Fruit fly (Drosophila melanogaster): ENCODE measurements at regions not wholly inside any gene's neighbourhood (a gene's known extent, or its start where the extent isn't known, plus 50 kb on each side); places are given as distances from the start of the nearest gene placed in this dataset.
A peak's percentile ranks its signal among the peaks of the same experiment; 100 is the strongest.
"Not testable (repeated sequence)": the region's sequence is repeated elsewhere in the genome, so short reads cannot be mapped to it uniquely, and the experiment has no call there.

DNA sequence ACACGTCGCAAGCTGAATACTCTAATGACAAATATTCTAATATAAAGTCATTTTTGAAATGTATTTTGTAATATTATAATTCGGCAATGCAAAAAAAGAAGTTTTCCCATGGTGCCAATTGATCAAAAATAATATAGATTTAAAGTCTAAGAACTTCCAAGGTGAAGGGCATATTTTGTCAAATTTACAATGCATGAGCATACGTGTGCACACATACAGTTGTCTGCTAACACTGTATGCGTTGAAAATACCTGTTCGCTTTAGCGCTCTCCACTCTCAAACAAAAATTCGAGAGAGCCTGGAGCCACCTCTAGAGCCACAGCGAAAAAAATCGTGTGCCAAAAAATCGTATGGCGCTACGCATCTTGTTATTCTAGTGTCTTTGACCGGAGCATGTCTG lies 203.2 kb upstream of the CG40160 start:
- TF ChIP-seq HmgZ (tag; optimal IDR thresholded peaks at IDR 0.05), result peak; percentile 0
- peak; percentile 63 for TF ChIP-seq sens (GFP tag)
- peak; percentile 43 for TF ChIP-seq PHDP (tag; optimal IDR thresholded peaks at IDR 0.05)
- peak; percentile 96 for TF ChIP-seq D19A (tag; optimal IDR thresholded peaks at IDR 0.05)
- TF ChIP-seq CG11723 (GFP tag; optimal IDR thresholded peaks at IDR 0.05), result peak; percentile 73
- TF ChIP-seq row (GFP tag; IDR thresholded peaks at IDR 0.05), result peak; percentile 90
- TF ChIP-seq Sox102F (GFP tag; optimal IDR thresholded peaks at IDR 0.05), result peak; percentile 51
- TF ChIP-seq croc (GFP tag; conservative IDR thresholded peaks at IDR 0.05), result peak; percentile 42; the same call in 2 of the 3 replicates
- TF ChIP-seq CG1602 (GFP tag; optimal IDR thresholded peaks at IDR 0.05), result peak; percentile 6
- peak; percentile 14 for TF ChIP-seq CoRest (tag; optimal IDR thresholded peaks at IDR 0.05)
- peak; percentile 51; the same call in 1 of the 2 replicates for TF ChIP-seq dimm (GFP tag; IDR thresholded peaks at IDR 0.05)
- peak; percentile 22 for TF ChIP-seq fd96Cb (tag; optimal IDR thresholded peaks at IDR 0.05)
- peak; percentile 31 for TF ChIP-seq Hmr (GFP tag; optimal IDR thresholded peaks at IDR 0.05)
- TF ChIP-seq Lhr (GFP tag; optimal IDR thresholded peaks at IDR 0.05), result peak; percentile 64
- TF ChIP-seq cg (GFP tag; optimal IDR thresholded peaks at IDR 0.05), result peak; percentile 55
- peak; percentile 23 for TF ChIP-seq CG33213 (GFP tag; optimal IDR thresholded peaks at IDR 0.05)
- TF ChIP-seq tin (GFP tag; optimal IDR thresholded peaks at IDR 0.05), result peak; percentile 10
- TF ChIP-seq CG31441 (GFP tag; IDR thresholded peaks at IDR 0.05), result 0 out of 2 replicates have a peak, but pooled peaks have one; percentile 13
- peak; percentile 17 for TF ChIP-seq CG10209 (GFP tag; optimal IDR thresholded peaks at IDR 0.05)
- peak; percentile 22; the same call in 1 of the 2 replicates for TF ChIP-seq onecut (GFP tag; IDR thresholded peaks at IDR 0.05)
- peak; percentile 77; the same call in 1 of the 2 replicates for TF ChIP-seq Ada2b (GFP tag; IDR thresholded peaks at IDR 0.05)
- TF ChIP-seq Hr3 (GFP tag; optimal IDR thresholded peaks at IDR 0.05), result peak; percentile 7
- TF ChIP-seq Six4 (GFP tag; optimal IDR thresholded peaks at IDR 0.05), result peak; percentile 7
- peak; percentile 0 for TF ChIP-seq bab2 (GFP tag; optimal IDR thresholded peaks at IDR 0.05)
- TF ChIP-seq CG2120 (GFP tag; optimal IDR thresholded peaks at IDR 0.05), result peak; percentile 48
- peak; percentile 59 for TF ChIP-seq ssp (GFP tag; IDR thresholded peaks at IDR 0.05)
- peak; percentile 40 for TF ChIP-seq Xbp1 (GFP tag; optimal IDR thresholded peaks at IDR 0.05)
- peak; percentile 10 for TF ChIP-seq CG8290 (GFP tag; optimal IDR thresholded peaks at IDR 0.05)
- peak in 1 of 2 experiments; percentile 23 for TF ChIP-seq CG8290 (tag; optimal IDR thresholded peaks at IDR 0.05)
- peak; percentile 15 for TF ChIP-seq Sox100B (GFP tag; optimal IDR thresholded peaks at IDR 0.05)
- TF ChIP-seq CG30403 (GFP tag; optimal IDR thresholded peaks at IDR 0.05), result peak; percentile 20
- peak; percentile 73 for TF ChIP-seq CG1024 (GFP tag; IDR thresholded peaks at IDR 0.05)
- peak; percentile 63 for TF ChIP-seq Xrp1 (GFP tag; IDR thresholded peaks at IDR 0.05)
- peak; percentile 34 for TF ChIP-seq CG1603 (tag; optimal IDR thresholded peaks at IDR 0.05)
- TF ChIP-seq al (GFP tag; IDR thresholded peaks at IDR 0.05), result peak; percentile 36; the same call in 1 of the 2 replicates
- TF ChIP-seq CG17912 (GFP tag; optimal IDR thresholded peaks at IDR 0.05), result peak; percentile 11
- peak; percentile 18 for TF ChIP-seq D19B (GFP tag; optimal IDR thresholded peaks at IDR 0.05)
- peak; percentile 57 for TF ChIP-seq gem (tag; optimal IDR thresholded peaks at IDR 0.05)
- peak; percentile 18 for TF ChIP-seq ind (GFP tag; optimal IDR thresholded peaks at IDR 0.05)
- peak; percentile 63 for TF ChIP-seq wor (GFP tag; IDR thresholded peaks at IDR 0.05)
- TF ChIP-seq Hsf (GFP tag; optimal IDR thresholded peaks at IDR 0.05), result peak; percentile 22
- TF ChIP-seq CG4424 (GFP tag; optimal IDR thresholded peaks at IDR 0.05), result peak; percentile 20
- peak in 1 of 2 experiments; percentile 16 for TF ChIP-seq dpn (GFP tag; optimal IDR thresholded peaks at IDR 0.05)
- peak; percentile 4 for TF ChIP-seq CG17385 (GFP tag; optimal IDR thresholded peaks at IDR 0.05)
- peak; percentile 27; the same call in 1 of the 3 replicates for TF ChIP-seq CG7357 (GFP tag; IDR thresholded peaks at IDR 0.05)
- peak; percentile 35 for TF ChIP-seq yki (optimal IDR thresholded peaks at IDR 0.05)
- TF ChIP-seq Trl (optimal IDR thresholded peaks at IDR 0.05), result peak; percentile 63 to 71
- TF ChIP-seq Trl (GFP tag; optimal IDR thresholded peaks at IDR 0.05), result not testable (repeated sequence)

All from whole organism, embryonic.